Fruit fly (Drosophila melanogaster): ENCODE results near the gene TP53INP.

TP53INP gene

DNA sequence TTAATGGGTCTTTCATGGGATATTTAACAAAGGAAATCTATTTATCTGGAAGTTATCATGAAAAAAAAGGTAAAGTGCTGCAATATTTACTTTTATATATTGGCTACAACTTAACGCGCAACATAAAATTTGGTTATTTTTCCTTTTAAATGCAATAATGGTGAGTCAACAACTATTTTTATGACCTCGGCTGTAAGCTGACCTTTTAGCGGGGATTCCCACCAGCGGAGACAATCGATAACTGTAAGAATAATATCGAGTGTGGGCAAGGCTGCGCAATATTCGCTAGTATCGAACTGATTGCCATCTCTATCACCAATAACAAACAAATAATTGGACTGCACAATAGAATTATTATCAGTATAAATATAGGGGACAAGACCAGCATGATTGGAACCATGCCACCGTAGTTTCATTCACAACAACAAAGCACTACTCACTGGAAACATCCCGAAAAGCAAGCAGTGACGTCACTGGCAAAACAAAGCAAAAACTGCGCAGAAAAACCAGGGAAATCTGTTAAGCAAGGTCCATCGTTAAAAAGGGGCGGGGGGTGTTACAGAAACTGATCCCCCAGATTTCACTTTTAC, 3.5 kb upstream of the TP53INP start, which contains the start of gene Syx17 (continued):
- TF ChIP-seq dysf (GFP tag; IDR thresholded peaks at IDR 0.05), result peak; percentile 45; the same call in 2 of the 3 replicates
- TF ChIP-seq Trl (optimal IDR thresholded peaks at IDR 0.05), result no peak
- TF ChIP-seq Trl (GFP tag; optimal IDR thresholded peaks at IDR 0.05), result peak; percentile 56
- peak; percentile 85 for TF ChIP-seq Rfx (GFP tag; IDR thresholded peaks at IDR 0.05)
- TF ChIP-seq sima (GFP tag; optimal IDR thresholded peaks at IDR 0.05), result no peak
- peak; percentile 79 for TF ChIP-seq mld (GFP tag; IDR thresholded peaks at IDR 0.05; ENCODE audit: partially characterized antibody)
- TF ChIP-seq Lpt (GFP tag; optimal IDR thresholded peaks at IDR 0.05), result no peak
- 0 out of 3 replicates have a peak, but pooled peaks have one; percentile 14 for TF ChIP-seq ken (GFP tag; IDR thresholded peaks at IDR 0.05)
- peak; percentile 56; the same call in 1 of the 2 replicates for TF ChIP-seq Atf6 (GFP tag; IDR thresholded peaks at IDR 0.05)
- peak; percentile 73 for TF ChIP-seq Mad (GFP tag; optimal IDR thresholded peaks at IDR 0.05)
- TF ChIP-seq Myb (GFP tag; optimal IDR thresholded peaks at IDR 0.05), result peak; percentile 38
- TF ChIP-seq NfI (GFP tag; optimal IDR thresholded peaks at IDR 0.05), result peak; percentile 34
- TF ChIP-seq GATAe (GFP tag; conservative IDR thresholded peaks at IDR 0.05), result no peak
- peak; percentile 62 for TF ChIP-seq CG4854 (GFP tag; optimal IDR thresholded peaks at IDR 0.05)
- TF ChIP-seq CG13123 (GFP tag; optimal IDR thresholded peaks at IDR 0.05), result peak; percentile 54
- no peak for TF ChIP-seq yki (optimal IDR thresholded peaks at IDR 0.05)

DNA sequence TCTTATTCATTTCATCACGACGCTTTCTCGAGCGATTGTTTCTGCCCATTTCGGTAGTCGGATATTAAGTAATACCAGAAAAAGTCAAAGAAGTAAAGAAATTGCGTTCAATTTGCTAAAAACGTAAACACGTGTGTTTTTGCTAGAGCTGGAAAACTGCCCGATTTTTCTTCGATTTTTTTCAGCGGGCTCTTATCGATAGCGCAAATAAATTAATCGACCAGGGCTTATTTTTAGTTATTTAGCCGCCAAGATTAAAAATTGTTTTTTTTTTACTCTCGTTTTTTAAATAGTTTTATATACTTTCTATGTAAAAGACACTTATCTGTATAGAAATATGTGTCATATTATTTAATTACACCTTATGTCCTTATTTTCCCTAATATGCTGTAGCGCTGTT, 821 bp upstream of the TP53INP start, which contains the start of gene CG15019:
CG15019 (minus strand) TSS at position 138 of the 400 bp plus-strand sequence.
- TF ChIP-seq knrl (GFP tag; IDR thresholded peaks at IDR 0.05; ENCODE audit: partially characterized antibody) (peak; percentile 66), Dad (GFP tag; optimal IDR thresholded peaks at IDR 0.05) (no peak), CG13424 (tag; optimal IDR thresholded peaks at IDR 0.05) (no peak), CG7928 (GFP tag; optimal IDR thresholded peaks at IDR 0.05) (peak; percentile 84), CG6254 (GFP tag; optimal IDR thresholded peaks at IDR 0.05) (no peak), CkIIα-i1 (GFP tag; IDR thresholded peaks at IDR 0.05) (no peak), dmrt11E (tag; optimal IDR thresholded peaks at IDR 0.05) (no peak), CG6689 (GFP tag; IDR thresholded peaks at IDR 0.05) (no peak), CG2889 (GFP tag; IDR thresholded peaks at IDR 0.05) (no peak), CG6683 (GFP tag; optimal IDR thresholded peaks at IDR 0.05) (no peak), CG9437 (GFP tag; optimal IDR thresholded peaks at IDR 0.05) (no peak), Vsx1 (GFP tag; optimal IDR thresholded peaks at IDR 0.05) (no peak), pnt (GFP tag; optimal IDR thresholded peaks at IDR 0.05) (no peak), Atf6 (GFP tag; IDR thresholded peaks at IDR 0.05) (no peak), CG6272 (GFP tag; IDR thresholded peaks at IDR 0.05) (no peak), CG17385 (GFP tag; optimal IDR thresholded peaks at IDR 0.05) (no peak), CG1529 (GFP tag; optimal IDR thresholded peaks at IDR 0.05) (no peak), CG32767 (GFP tag; IDR thresholded peaks at IDR 0.05) (no peak), da (GFP tag; optimal IDR thresholded peaks at IDR 0.05) (no peak), HmgD (GFP tag; optimal IDR thresholded peaks at IDR 0.05) (no peak), HLH4C (GFP tag; IDR thresholded peaks at IDR 0.05; ENCODE audit: partially characterized antibody) (peak; percentile 70), Taf1 (GFP tag; IDR thresholded peaks at IDR 0.05) (no peak), hbn (GFP tag; IDR thresholded peaks at IDR 0.05; ENCODE audit: partially characterized antibody) (peak; percentile 75), Mad (GFP tag; optimal IDR thresholded peaks at IDR 0.05) (no peak), Nf-YA (GFP tag; IDR thresholded peaks at IDR 0.05) (no peak), CG5180 (GFP tag; optimal IDR thresholded peaks at IDR 0.05) (no peak), CG8944 (GFP tag; optimal IDR thresholded peaks at IDR 0.05) (no peak), CG1792 (GFP tag; optimal IDR thresholded peaks at IDR 0.05) (no peak), CG34422 (GFP tag; IDR thresholded peaks at IDR 0.05) (no peak), CG8924 (tag; optimal IDR thresholded peaks at IDR 0.05) (no peak), hb (GFP tag; IDR thresholded peaks at IDR 0.05; ENCODE audit: partially characterized antibody) (no peak), dati (GFP tag; IDR thresholded peaks at IDR 0.05) (no peak), Hr39 (optimal IDR thresholded peaks at IDR 0.05) (no peak), kah (GFP tag; optimal IDR thresholded peaks at IDR 0.05) (no peak), Sin3A (optimal IDR thresholded peaks at IDR 0.05) (no peak), Ssrp (tag; optimal IDR thresholded peaks at IDR 0.05) (no peak), caup (GFP tag; optimal IDR thresholded peaks at IDR 0.05; ENCODE audit: severe bottlenecking) (no peak), CG17829 (tag; optimal IDR thresholded peaks at IDR 0.05) (no peak)
